Fruit fly (Drosophila melanogaster) whole organism, embryonic: ENCODE measurements around the gene Sc2.
A peak's percentile ranks its signal among the peaks of the same experiment; 100 is the strongest.

Experiments used
- Bteb2 ChIP-seq: fragments of 200-800 bp; sonication (Bioruptor generic); optimal IDR thresholded peaks from 2 replicates; lab custom pipeline; 2016; ENCODE audit warnings: missing biosample characterization, missing genetic modification characterization
- CG10267 ChIP-seq: fragments of 200-800 bp; sonication (Bioruptor generic); optimal IDR thresholded peaks from 2 replicates; lab custom pipeline; 2018; ENCODE audit warnings: missing biosample characterization, mild to moderate bottlenecking, missing genetic modification characterization, moderate library complexity
- CG10366 ChIP-seq: fragments of 200-800 bp; sonication (Bioruptor generic); IDR thresholded peaks from 2 replicates; pipeline ENCODE4 v1.3.6; 2022; ENCODE audit warnings: missing biosample characterization, missing genetic modification characterization
- CG11093 ChIP-seq: fragments of 200-800 bp; sonication (Bioruptor generic); IDR thresholded peaks from 3 replicates; pipeline ENCODE4 v1.3.6; 2022; ENCODE audit warnings: missing biosample characterization, missing genetic modification characterization
- CG12236 ChIP-seq: fragments of 200-800 bp; sonication (Bioruptor generic); optimal IDR thresholded peaks from 2 replicates; lab custom pipeline; 2016; ENCODE audit warnings: missing biosample characterization, missing genetic modification characterization
- CG1233 ChIP-seq: fragments of 200-800 bp; sonication (Bioruptor generic); optimal IDR thresholded peaks from 4 replicates; lab custom pipeline; 2018; ENCODE audit warnings: missing biosample characterization, mild to moderate bottlenecking, missing genetic modification characterization
- CG14441 ChIP-seq: fragments of 200-800 bp; sonication (Bioruptor generic); IDR thresholded peaks from 2 replicates; pipeline ENCODE4 v1.3.6; 2022; ENCODE audit warnings: missing biosample characterization, missing genetic modification characterization
- CG14965 ChIP-seq: fragments of 200-800 bp; sonication (Bioruptor generic); optimal IDR thresholded peaks from 2 replicates; lab custom pipeline; 2016; ENCODE audit warnings: missing biosample characterization, missing genetic modification characterization, borderline replicate concordance
- CG1602 ChIP-seq: fragments of 200-800 bp; sonication (Bioruptor generic); optimal IDR thresholded peaks from 3 replicates; lab custom pipeline; 2016; ENCODE audit warnings: missing biosample characterization, missing genetic modification characterization
- CG16779 ChIP-seq: fragments of 200-800 bp; sonication (Bioruptor generic); IDR thresholded peaks from 2 replicates; pipeline ENCODE4 v1.3.6; 2022; ENCODE audit warnings: missing biosample characterization, missing genetic modification characterization
- CG18476 ChIP-seq: fragments of 200-800 bp; sonication (Bioruptor generic); optimal IDR thresholded peaks from 2 replicates; lab custom pipeline; 2016; ENCODE audit warnings: missing biosample characterization, mild to moderate bottlenecking, missing genetic modification characterization
- CG2199 ChIP-seq: fragments of 200-800 bp; sonication (Bioruptor generic); IDR thresholded peaks from 3 replicates; pipeline ENCODE4 v1.3.6; 2022; ENCODE audit warnings: missing biosample characterization, missing genetic modification characterization
- CG2889 ChIP-seq: fragments of 200-800 bp; sonication (Bioruptor generic); IDR thresholded peaks from 3 replicates; pipeline ENCODE4 v1.3.6; 2022; ENCODE audit warnings: missing biosample characterization, missing genetic modification characterization
- CG31224 ChIP-seq: fragments of 200-800 bp; sonication (Bioruptor generic); IDR thresholded peaks from 2 replicates; pipeline ENCODE4 v1.3.6; 2022; ENCODE audit warnings: missing biosample characterization, missing genetic modification characterization
- CG3163 ChIP-seq: fragments of 200-800 bp; sonication (Bioruptor generic); optimal IDR thresholded peaks from 3 replicates; lab custom pipeline; 2016; ENCODE audit warnings: missing biosample characterization, missing genetic modification characterization
- CG34376 ChIP-seq: fragments of 200-800 bp; sonication (Bioruptor generic); optimal IDR thresholded peaks from 2 replicates; lab custom pipeline; 2018; ENCODE audit warnings: missing biosample characterization, mild to moderate bottlenecking, missing genetic modification characterization
- CG42726 ChIP-seq: fragments of 200-800 bp; sonication (Bioruptor generic); IDR thresholded peaks from 2 replicates; pipeline ENCODE4 v1.3.6; 2022; ENCODE audit warnings: missing biosample characterization, missing genetic modification characterization; ENCODE audit not compliant: partially characterized antibody
- CG4282 ChIP-seq: fragments of 200-800 bp; sonication (Bioruptor generic); optimal IDR thresholded peaks from 2 replicates; lab custom pipeline; 2016; ENCODE audit warnings: missing biosample characterization, missing genetic modification characterization
- CG6254 ChIP-seq: fragments of 200-800 bp; sonication (Bioruptor generic); optimal IDR thresholded peaks from 3 replicates; lab custom pipeline; 2017; ENCODE audit warnings: mild to moderate bottlenecking, missing biosample characterization, missing genetic modification reagents, missing genetic modification characterization
- CG6689 ChIP-seq: fragments of 200-800 bp; sonication (Bioruptor generic); IDR thresholded peaks from 2 replicates; pipeline ENCODE4 v1.3.6; 2022; ENCODE audit warnings: missing biosample characterization, missing genetic modification characterization
- CG7372 ChIP-seq: fragments of 200-800 bp; sonication (Bioruptor generic); IDR thresholded peaks from 2 replicates; pipeline ENCODE4 v1.3.6; 2022; ENCODE audit warnings: missing biosample characterization, missing genetic modification characterization
- CG8290 ChIP-seq, 3 experiments: fragments of 200-800 bp; sonication (Bioruptor generic); optimal IDR thresholded peaks; 2 replicates each; lab custom pipeline; 2016 to 2019; ENCODE audit warnings: missing biosample characterization in 3 of 3, missing genetic modification characterization in 3 of 3, mild to moderate bottlenecking in 2 of 3, moderate library complexity in 1 of 3
- CG8359 ChIP-seq: fragments of 200-800 bp; sonication (Bioruptor generic); optimal IDR thresholded peaks from 2 replicates; lab custom pipeline; 2017; ENCODE audit warnings: missing biosample characterization, mild to moderate bottlenecking, missing genetic modification characterization, borderline replicate concordance
- CG9932 ChIP-seq: fragments of 200-800 bp; sonication (Bioruptor generic); IDR thresholded peaks from 2 replicates; pipeline ENCODE4 v1.3.6; 2022; ENCODE audit warnings: missing biosample characterization, missing genetic modification characterization
- D19A ChIP-seq: fragments of 200-800 bp; optimal IDR thresholded peaks from 3 replicates; lab custom pipeline; 2019; ENCODE audit warnings: missing biosample characterization, mild to moderate bottlenecking, missing genetic modification characterization, moderate library complexity
- D19B ChIP-seq: fragments of 200-800 bp; sonication (Bioruptor generic); optimal IDR thresholded peaks from 2 replicates; lab custom pipeline; 2017; ENCODE audit warnings: missing biosample characterization, mild to moderate bottlenecking, missing genetic modification characterization
- Deaf1 ChIP-seq: fragments of 200-800 bp; optimal IDR thresholded peaks from 3 replicates; lab custom pipeline; 2019; ENCODE audit warnings: missing biosample characterization, mild to moderate bottlenecking, missing genetic modification characterization, moderate library complexity
- HLH4C ChIP-seq: fragments of 200-800 bp; sonication (Bioruptor generic); IDR thresholded peaks from 3 replicates; pipeline ENCODE4 v1.3.6; 2022; ENCODE audit warnings: missing biosample characterization, missing genetic modification characterization; ENCODE audit not compliant: partially characterized antibody
- MTF-1 ChIP-seq: fragments of 200-800 bp; sonication (Bioruptor generic); optimal IDR thresholded peaks from 2 replicates; lab custom pipeline; 2018; ENCODE audit warnings: missing biosample characterization, mild to moderate bottlenecking, missing genetic modification characterization, borderline replicate concordance
- Mes4 ChIP-seq: fragments of 200-800 bp; sonication (Bioruptor generic); optimal IDR thresholded peaks from 2 replicates; lab custom pipeline; 2016; ENCODE audit warnings: missing biosample characterization, missing genetic modification characterization
- Mrtf ChIP-seq: fragments of 200-800 bp; sonication (Bioruptor generic); IDR thresholded peaks from 3 replicates; pipeline ENCODE4 v1.3.6; 2022; ENCODE audit warnings: missing biosample characterization, missing genetic modification characterization
- Ravus ChIP-seq: fragments of 200-800 bp; sonication (Bioruptor generic); IDR thresholded peaks from 2 replicates; pipeline ENCODE4 v1.3.6; 2022; ENCODE audit warnings: missing biosample characterization, missing genetic modification characterization
- Six4 ChIP-seq: fragments of 200-800 bp; sonication (Bioruptor generic); optimal IDR thresholded peaks from 2 replicates; lab custom pipeline; 2016; ENCODE audit warnings: missing biosample characterization, missing genetic modification characterization
- Sry-β ChIP-seq: fragments of 200-800 bp; sonication (Bioruptor generic); optimal IDR thresholded peaks from 2 replicates; lab custom pipeline; 2018; ENCODE audit warnings: missing biosample characterization, mild to moderate bottlenecking, missing genetic modification characterization, moderate library complexity
- Sry-δ ChIP-seq: fragments of 200-800 bp; sonication (Bioruptor generic); optimal IDR thresholded peaks from 2 replicates; lab custom pipeline; 2016; ENCODE audit warnings: missing biosample characterization, missing genetic modification characterization
- Xrp1 ChIP-seq: fragments of 200-800 bp; sonication (Bioruptor generic); IDR thresholded peaks from 2 replicates; pipeline ENCODE4 v1.3.6; 2022; ENCODE audit warnings: missing biosample characterization, missing genetic modification characterization
- danr ChIP-seq: fragments of 200-800 bp; sonication (Bioruptor generic); IDR thresholded peaks from 2 replicates; pipeline ENCODE4 v1.3.6; 2022; ENCODE audit warnings: missing biosample characterization, missing genetic modification characterization
- emc ChIP-seq: fragments of 200-800 bp; sonication (Bioruptor generic); optimal IDR thresholded peaks from 2 replicates; lab custom pipeline; 2016; ENCODE audit warnings: missing biosample characterization, missing genetic modification characterization
- fd102C ChIP-seq: fragments of 200-800 bp; sonication (Bioruptor generic); optimal IDR thresholded peaks from 2 replicates; lab custom pipeline; 2018; ENCODE audit warnings: missing biosample characterization, mild to moderate bottlenecking, missing genetic modification characterization, moderate library complexity
- gro ChIP-seq: fragments of 200-800 bp; sonication (Bioruptor generic); optimal IDR thresholded peaks from 2 replicates; lab custom pipeline; 2016; ENCODE audit warnings: missing biosample characterization, missing genetic modification characterization
- h ChIP-seq: fragments of >200 bp; optimal IDR thresholded peaks from 2 replicates; lab custom pipeline; 2017
- lab ChIP-seq: fragments of 200-800 bp; sonication (Bioruptor generic); optimal IDR thresholded peaks from 3 replicates; lab custom pipeline; 2017; ENCODE audit warnings: missing biosample characterization, missing genetic modification characterization, mild to moderate bottlenecking, moderate library complexity, missing genetic modification reagents
- lov ChIP-seq, 2 experiments: fragments of 200-800 bp in 1 of 2; fragments of >200 bp in 1 of 2; sonication (Bioruptor generic) in 1 of 2; IDR thresholded peaks in 1 of 2; optimal IDR thresholded peaks in 1 of 2; 2 replicates in 1 of 2; 3 replicates in 1 of 2; pipeline versions ENCODE4 v1.3.6 to Lab custom; 2017 to 2022; ENCODE audit warnings: missing biosample characterization in 1 of 2, missing genetic modification characterization in 1 of 2
- maf-S ChIP-seq: fragments of 200-800 bp; sonication (Bioruptor generic); optimal IDR thresholded peaks from 2 replicates; lab custom pipeline; 2016; ENCODE audit warnings: missing biosample characterization, missing genetic modification characterization
- seq ChIP-seq: fragments of 200-800 bp; sonication (Bioruptor generic); IDR thresholded peaks from 2 replicates; pipeline ENCODE4 v1.3.6; 2022; ENCODE audit warnings: missing biosample characterization, missing genetic modification characterization
- slbo ChIP-seq: fragments of 200-800 bp; sonication (Bioruptor generic); IDR thresholded peaks from 2 replicates; pipeline ENCODE4 v1.3.6; 2022; ENCODE audit warnings: missing biosample characterization, missing genetic modification characterization
- slp2 ChIP-seq: fragments of 200-800 bp; sonication (Bioruptor generic); optimal IDR thresholded peaks from 2 replicates; lab custom pipeline; 2016; ENCODE audit warnings: missing biosample characterization, missing genetic modification characterization
- unc-4 ChIP-seq: fragments of 200-800 bp; sonication (Bioruptor generic); IDR thresholded peaks from 2 replicates; pipeline ENCODE4 v1.3.6; 2022; ENCODE audit warnings: missing biosample characterization, missing genetic modification characterization; ENCODE audit not compliant: partially characterized antibody
- zfh1 ChIP-seq: fragments of 200-800 bp; sonication (Bioruptor generic); IDR thresholded peaks from 3 replicates; pipeline ENCODE4 v1.3.6; 2022; ENCODE audit warnings: missing biosample characterization, missing genetic modification characterization

The Sc2 gene

DNA sequence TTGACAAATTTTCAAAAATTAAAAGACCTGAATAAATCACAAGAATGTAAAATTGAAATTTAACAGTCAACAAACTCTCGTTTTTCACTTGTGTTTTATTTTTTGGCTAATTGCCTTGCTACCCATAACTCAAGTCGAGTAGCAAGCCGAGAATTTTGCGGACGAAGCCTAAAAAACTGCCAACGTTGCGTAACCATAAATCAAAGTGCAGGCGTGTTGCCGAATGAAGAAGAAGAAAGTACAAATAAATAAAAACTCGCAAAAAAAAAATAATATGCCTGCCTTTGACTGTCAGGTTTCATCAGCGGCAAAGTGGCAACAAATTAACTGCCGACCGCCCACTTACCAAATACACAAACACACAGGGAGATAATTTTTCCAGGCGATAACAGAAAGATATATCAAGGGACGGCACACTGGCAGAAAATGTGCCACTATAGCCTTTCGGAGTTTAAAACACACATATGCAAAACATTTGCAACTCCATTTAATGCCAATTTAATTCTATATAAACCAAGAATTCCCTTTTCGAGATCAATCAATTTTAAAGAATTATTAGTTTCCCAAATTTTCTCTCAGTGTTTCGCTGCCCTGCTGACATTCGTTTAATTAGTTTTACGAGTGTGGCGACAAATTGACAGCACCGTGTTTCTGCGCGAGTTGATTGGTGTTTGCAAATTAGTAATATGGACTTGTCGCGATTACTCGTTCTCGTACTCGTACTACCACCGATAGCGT, 25.1 kb downstream of the Sc2 start (continued):
- TF ChIP-seq CG11093 (GFP tag; lab: Robert Waterston, UW) (peak; percentile 68; the same call in 2 of the 3 replicates), h (lab: Kevin White, UChicago) (no peak), CG6254 (GFP tag; lab: Kevin White, UChicago) (peak; percentile 47), CG2199 (GFP tag; lab: Robert Waterston, UW) (no peak), emc (GFP tag; lab: Kevin White, UChicago) (peak; percentile 87), CG9932 (peak; percentile 90), CG3163 (GFP tag; lab: Kevin White, UChicago) (peak; percentile 67), slbo (GFP tag; lab: Robert Waterston, UW) (peak; percentile 97), CG6689 (GFP tag; lab: Robert Waterston, UW) (peak; percentile 75), CG8359 (GFP tag; lab: Kevin White, UChicago) (no peak), danr (GFP tag; lab: Robert Waterston, UW) (peak; percentile 77), CG16779 (GFP tag; lab: Robert Waterston, UW) (peak; percentile 80), D19A (peak; percentile 62), CG34376 (GFP tag; lab: Kevin White, UChicago) (peak; percentile 85), CG1602 (GFP tag; lab: Kevin White, UChicago) (peak; percentile 72), fd102C (GFP tag; lab: Kevin White, UChicago) (no peak), CG12236 (GFP tag; lab: Kevin White, UChicago) (peak; percentile 35), CG1233 (GFP tag; lab: Kevin White, UChicago) (peak; percentile 83), CG8290 (GFP tag; optimal IDR thresholded peaks at IDR 0.05; lab: Kevin White, UChicago) (no peak), CG8290 (tag; optimal IDR thresholded peaks at IDR 0.05; lab: Kevin White, UChicago) (peak in 1 of 2 experiments; percentile 95), CG18476 (GFP tag; lab: Kevin White, UChicago) (peak; percentile 78), maf-S (GFP tag; lab: Kevin White, UChicago) (peak; percentile 85), MTF-1 (peak; percentile 67), gro (GFP tag; lab: Kevin White, UChicago) (peak; percentile 93), slp2 (GFP tag; lab: Kevin White, UChicago) (peak; percentile 66), CG42726 (GFP tag; lab: Robert Waterston, UW) (no peak), Mes4 (GFP tag; lab: Kevin White, UChicago) (peak; percentile 78), Mrtf (GFP tag; lab: Robert Waterston, UW) (peak; percentile 78), CG14441 (peak; percentile 88), HLH4C (GFP tag; lab: Robert Waterston, UW) (no peak), Sry-δ (GFP tag; lab: Kevin White, UChicago) (peak; percentile 43), zfh1 (GFP tag; lab: Robert Waterston, UW) (peak; percentile 71; the same call in 2 of the 3 replicates), seq (GFP tag; lab: Robert Waterston, UW) (peak; percentile 86), CG14965 (GFP tag; lab: Kevin White, UChicago) (peak; percentile 57), lab (GFP tag; lab: Kevin White, UChicago) (peak; percentile 95), Bteb2 (GFP tag; lab: Kevin White, UChicago) (peak; percentile 84), Xrp1 (GFP tag; lab: Robert Waterston, UW) (peak; percentile 84), CG31224 (peak; percentile 87), lov (optimal IDR thresholded peaks at IDR 0.05; lab: Kevin White, UChicago) (no peak), lov (GFP tag; IDR thresholded peaks at IDR 0.05; lab: Robert Waterston, UW) (no peak), CG7372 (GFP tag; lab: Robert Waterston, UW) (peak; percentile 83), CG10366 (GFP tag; lab: Robert Waterston, UW) (peak; percentile 90), CG2889 (GFP tag; lab: Robert Waterston, UW) (peak; percentile 89), CG10267 (tag; lab: Kevin White, UChicago) (peak; percentile 43), CG4282 (GFP tag; lab: Kevin White, UChicago) (peak; percentile 72), Ravus (GFP tag; lab: Robert Waterston, UW) (peak; percentile 75), unc-4 (GFP tag; lab: Robert Waterston, UW) (no peak), Sry-β (GFP tag; lab: Kevin White, UChicago) (no peak), Six4 (GFP tag; lab: Kevin White, UChicago) (peak; percentile 55), D19B (GFP tag; lab: Kevin White, UChicago) (peak; percentile 75), Deaf1 (tag; lab: Kevin White, UChicago) (peak; percentile 55)
